Worm (Caenorhabditis elegans) whole organism, L4 larva: Measurements from ENCODE around the gene srj-11.

Source experiments
- F37D6.2 ChIP-seq: sonication (generic microtip); optimal IDR thresholded peaks from 2 replicates; lab custom pipeline; 2016; ENCODE audit warnings: mild to moderate bottlenecking, missing genetic modification characterization, missing compliant biosample characterization
- F44E2.7 ChIP-seq: fragments of 200-800 bp; sonication (Bioruptor generic); IDR thresholded peaks from 2 replicates; pipeline ENCODE4 v2.1.2; 2022; ENCODE audit warnings: missing genetic modification characterization, missing compliant biosample characterization
- T20F7.1 ChIP-seq: fragments of 200-800 bp; sonication (Bioruptor generic); optimal IDR thresholded peaks from 2 replicates; lab custom pipeline; 2018; ENCODE audit warnings: mild to moderate bottlenecking, missing genetic modification characterization, missing compliant biosample characterization
- T26A8.4 ChIP-seq: fragments of 200-800 bp; sonication (Bioruptor generic); IDR thresholded peaks from 2 replicates; pipeline ENCODE4 v1.3.6; 2022; ENCODE audit warnings: missing genetic modification characterization, missing compliant biosample characterization
- aly-2 ChIP-seq: sonication (generic microtip); optimal IDR thresholded peaks from 2 replicates; lab custom pipeline; 2018; ENCODE audit warnings: missing biosample characterization, missing genetic modification characterization
- ceh-28 ChIP-seq: fragments of 150-350 bp; optimal IDR thresholded peaks from 2 replicates; lab custom pipeline; 2014; ENCODE audit warnings: missing biosample characterization, missing genetic modification reagents, missing genetic modification characterization
- ceh-32 ChIP-seq: sonication (generic microtip); optimal IDR thresholded peaks from 2 replicates; lab custom pipeline; 2016; ENCODE audit warnings: mild to moderate bottlenecking, missing genetic modification characterization, missing compliant biosample characterization; ENCODE audit not compliant: poor library complexity
- ceh-44 ChIP-seq: fragments of 200-800 bp; sonication (Bioruptor generic); IDR thresholded peaks from 2 replicates; pipeline ENCODE4 v1.3.6; 2022; ENCODE audit warnings: missing genetic modification reagents, missing genetic modification characterization, missing compliant biosample characterization
- ceh-82 ChIP-seq: sonication (generic microtip); optimal IDR thresholded peaks from 2 replicates; lab custom pipeline; 2017; ENCODE audit warnings: missing biosample characterization, missing genetic modification characterization
- ces-1 ChIP-seq: fragments of 150-350 bp; sonication (generic microtip); optimal IDR thresholded peaks from 4 replicates; lab custom pipeline; 2014; ENCODE audit warnings: missing biosample characterization, missing genetic modification reagents, missing genetic modification characterization
- ctbp-1 ChIP-seq: fragments of 200-800 bp; sonication (Bioruptor generic); IDR thresholded peaks from 2 replicates; pipeline ENCODE4 v1.3.6; 2022; ENCODE audit warnings: missing genetic modification reagents, missing genetic modification characterization, missing compliant biosample characterization
- daf-12 ChIP-seq: fragments of 150-350 bp; optimal IDR thresholded peaks from 2 replicates; lab custom pipeline; 2014; ENCODE audit warnings: missing biosample characterization, missing genetic modification reagents, missing genetic modification characterization
- daf-16 ChIP-seq, 3 experiments: sonication (generic microtip); optimal IDR thresholded peaks; 2 replicates each; lab custom pipeline; 2016 to 2017; ENCODE audit warnings: missing genetic modification characterization in 3 of 3, missing genetic modification reagents in 3 of 3, mild to moderate bottlenecking in 2 of 3, missing compliant biosample characterization in 2 of 3, missing biosample characterization in 1 of 3, moderate library complexity in 1 of 3
- daf-19 ChIP-seq: fragments of 200-800 bp; sonication (Bioruptor generic); conservative IDR thresholded peaks from 2 replicates; pipeline ENCODE4 v1.3.6; 2022; ENCODE audit warnings: missing genetic modification characterization, missing compliant biosample characterization
- dmd-8 ChIP-seq: fragments of 200-800 bp; sonication (Bioruptor generic); IDR thresholded peaks from 2 replicates; pipeline ENCODE4 v1.3.6; 2022; ENCODE audit warnings: missing genetic modification characterization, missing compliant biosample characterization
- dmd-9 ChIP-seq: fragments of 200-800 bp; sonication (Bioruptor generic); IDR thresholded peaks from 2 replicates; pipeline ENCODE4 v1.3.6; 2022; ENCODE audit warnings: missing genetic modification reagents, missing genetic modification characterization, missing compliant biosample characterization
- duxl-1 ChIP-seq: sonication (generic microtip); optimal IDR thresholded peaks from 2 replicates; lab custom pipeline; 2016; ENCODE audit warnings: mild to moderate bottlenecking, missing genetic modification characterization, moderate library complexity, missing compliant biosample characterization; ENCODE audit not compliant: poor library complexity
- dve-1 ChIP-seq: sonication (generic microtip); optimal IDR thresholded peaks from 2 replicates; lab custom pipeline; 2017; ENCODE audit warnings: antibody characterized with exemption, mild to moderate bottlenecking, missing genetic modification characterization, missing compliant biosample characterization; ENCODE audit not compliant: insufficient read depth
- egl-43 ChIP-seq: fragments of 200-800 bp; sonication (Bioruptor generic); IDR thresholded peaks from 2 replicates; pipeline ENCODE4 v1.3.6; 2022; ENCODE audit warnings: missing genetic modification reagents, missing genetic modification characterization, missing compliant biosample characterization
- fkh-10 ChIP-seq: fragments of 150-350 bp; optimal IDR thresholded peaks from 2 replicates; lab custom pipeline; 2014; ENCODE audit warnings: missing biosample characterization, missing genetic modification reagents, missing genetic modification characterization
- fos-1 ChIP-seq: fragments of 150-350 bp; optimal IDR thresholded peaks from 2 replicates; lab custom pipeline; 2014; ENCODE audit warnings: missing biosample characterization, missing genetic modification characterization
- hif-1 ChIP-seq, 2 experiments: sonication (generic microtip); optimal IDR thresholded peaks; 2 replicates each; lab custom pipeline; 2016 to 2017; ENCODE audit warnings: missing compliant biosample characterization in 2 of 2, missing genetic modification characterization in 2 of 2, missing genetic modification reagents in 2 of 2, missing genotype in 2 of 2, mild to moderate bottlenecking in 1 of 2
- hlh-11 ChIP-seq: fragments of 200-800 bp; sonication (Bioruptor generic); optimal IDR thresholded peaks from 2 replicates; lab custom pipeline; 2018; ENCODE audit warnings: mild to moderate bottlenecking, missing genetic modification characterization, missing compliant biosample characterization
- hmg-1.1 ChIP-seq: fragments of 200-800 bp; sonication (Bioruptor generic); IDR thresholded peaks from 2 replicates; pipeline ENCODE4 v1.3.6; 2022; ENCODE audit warnings: missing genetic modification reagents, missing genetic modification characterization, missing compliant biosample characterization
- lim-7 ChIP-seq: fragments of 200-800 bp; sonication (Bioruptor generic); IDR thresholded peaks from 2 replicates; pipeline ENCODE4 v1.3.6; 2022; ENCODE audit warnings: missing genetic modification characterization, missing compliant biosample characterization
- lin-13 ChIP-seq: fragments of 150-350 bp; optimal IDR thresholded peaks from 2 replicates; lab custom pipeline; 2014; ENCODE audit warnings: missing biosample characterization, missing genetic modification reagents, missing genetic modification characterization
- lin-38 ChIP-seq: fragments of 200-800 bp; sonication (Bioruptor generic); IDR thresholded peaks from 2 replicates; pipeline ENCODE4 v1.3.6; 2022; ENCODE audit warnings: missing genetic modification reagents, missing genetic modification characterization, missing compliant biosample characterization
- lir-3 ChIP-seq: sonication (generic microtip); optimal IDR thresholded peaks from 2 replicates; lab custom pipeline; 2016; ENCODE audit warnings: mild to moderate bottlenecking, missing genetic modification characterization, missing compliant biosample characterization
- mep-1 ChIP-seq: fragments of 150-350 bp; sonication (generic microtip); optimal IDR thresholded peaks from 3 replicates; lab custom pipeline; 2014; ENCODE audit warnings: missing biosample characterization, missing genetic modification characterization
- mxl-2 ChIP-seq: fragments of 200-800 bp; sonication (Bioruptor generic); conservative IDR thresholded peaks from 2 replicates; pipeline ENCODE4 v1.3.6; 2022; ENCODE audit warnings: missing genetic modification reagents, missing genetic modification characterization, missing compliant biosample characterization
- nhr-11 ChIP-seq: fragments of 150-350 bp; optimal IDR thresholded peaks from 2 replicates; lab custom pipeline; 2014; ENCODE audit warnings: missing biosample characterization, missing genetic modification characterization
- nhr-111 ChIP-seq: fragments of 200-800 bp; sonication (Bioruptor generic); optimal IDR thresholded peaks from 2 replicates; lab custom pipeline; 2018; ENCODE audit warnings: mild to moderate bottlenecking, missing genetic modification characterization, missing compliant biosample characterization
- nhr-28 ChIP-seq: fragments of 150-350 bp; optimal IDR thresholded peaks from 2 replicates; lab custom pipeline; 2014; ENCODE audit warnings: missing biosample characterization, missing genetic modification characterization
- nhr-41 ChIP-seq: fragments of 200-800 bp; sonication (Bioruptor generic); IDR thresholded peaks from 2 replicates; pipeline ENCODE4 v1.3.6; 2022; ENCODE audit warnings: missing genetic modification reagents, missing genetic modification characterization, missing compliant biosample characterization
- nhr-42 ChIP-seq: fragments of 200-800 bp; sonication (Bioruptor generic); IDR thresholded peaks from 2 replicates; pipeline ENCODE4 v1.3.6; 2022; ENCODE audit warnings: missing genetic modification characterization, missing compliant biosample characterization
- nhr-48 ChIP-seq: sonication (generic microtip); optimal IDR thresholded peaks from 2 replicates; lab custom pipeline; 2016; ENCODE audit warnings: mild to moderate bottlenecking, missing genetic modification characterization, missing compliant biosample characterization
- pqm-1 ChIP-seq: sonication (generic microtip); optimal IDR thresholded peaks from 2 replicates; lab custom pipeline; 2017; ENCODE audit warnings: missing biosample characterization, missing genetic modification characterization
- saeg-2 ChIP-seq: fragments of 200-800 bp; sonication (Bioruptor generic); IDR thresholded peaks from 2 replicates; pipeline ENCODE4 v1.3.6; 2022; ENCODE audit warnings: missing genetic modification reagents, missing genetic modification characterization, missing compliant biosample characterization
- set-16 ChIP-seq: fragments of 200-800 bp; sonication (Bioruptor generic); IDR thresholded peaks from 2 replicates; pipeline ENCODE4 v1.3.6; 2022; ENCODE audit warnings: missing genetic modification reagents, missing genetic modification characterization, missing compliant biosample characterization
- snpc-1.2 ChIP-seq: fragments of 200-800 bp; sonication (Bioruptor generic); IDR thresholded peaks from 2 replicates; pipeline ENCODE4 v1.3.6; 2022; ENCODE audit warnings: missing genetic modification reagents, missing genetic modification characterization, missing compliant biosample characterization
- spr-3 ChIP-seq: fragments of 200-800 bp; sonication (Bioruptor generic); optimal IDR thresholded peaks from 2 replicates; lab custom pipeline; 2018; ENCODE audit warnings: mild to moderate bottlenecking, missing genetic modification characterization, missing compliant biosample characterization
- tra-1 ChIP-seq: fragments of 200-800 bp; sonication (Bioruptor generic); IDR thresholded peaks from 2 replicates; pipeline ENCODE4 v1.3.6; 2022; ENCODE audit warnings: missing genetic modification reagents, missing genetic modification characterization, missing compliant biosample characterization
- unc-130 ChIP-seq: sonication (generic microtip); optimal IDR thresholded peaks from 2 replicates; lab custom pipeline; 2016; ENCODE audit warnings: missing genetic modification reagents, missing genetic modification characterization, missing compliant biosample characterization
- unc-39 ChIP-seq: sonication (generic microtip); optimal IDR thresholded peaks from 2 replicates; lab custom pipeline; 2017; ENCODE audit warnings: missing biosample characterization, missing genetic modification characterization
- unc-62 ChIP-seq, 3 experiments: fragments of 150-350 bp in 1 of 3; sonication (generic microtip); optimal IDR thresholded peaks in 2 of 3; peaks in 1 of 3; 1 replicate in 1 of 3; 2 replicates in 2 of 3; lab custom pipeline; 2014 to 2017; ENCODE audit warnings: missing biosample characterization in 3 of 3, missing genetic modification characterization in 3 of 3, missing genetic modification reagents in 3 of 3, missing genotype in 1 of 3
- zfp-2 ChIP-seq: sonication (generic microtip); optimal IDR thresholded peaks from 2 replicates; lab custom pipeline; 2016; ENCODE audit warnings: mild to moderate bottlenecking, missing genetic modification characterization, missing compliant biosample characterization
- zfp-3 ChIP-seq: fragments of 200-800 bp; sonication (Bioruptor generic); conservative IDR thresholded peaks from 2 replicates; pipeline ENCODE4 v1.3.6; 2022; ENCODE audit warnings: missing genetic modification reagents, missing genetic modification characterization, missing compliant biosample characterization
- zip-2 ChIP-seq: fragments of 150-350 bp; optimal IDR thresholded peaks from 2 replicates; lab custom pipeline; 2014; ENCODE audit warnings: missing biosample characterization, missing genetic modification characterization

The srj-11 gene

ce11 chrV:3194952-3195450, 46.2 kb upstream of the srj-11 start, which contains the start of gene Y73C8B.2 (continued):
- TF ChIP-seq spr-3 (no peak), nhr-41 (no peak), nhr-28 (tag; lab: Kevin White, UChicago) (peak; percentile 38), mep-1 (tag; lab: Kevin White, UChicago) (peak; percentile 59), daf-19 (GFP tag; lab: Robert Waterston, UW) (no peak), lin-13 (GFP tag; lab: Kevin White, UChicago) (no peak), pqm-1 (tag; lab: Kevin White, UChicago) (peak; percentile 14), set-16 (GFP tag; lab: Robert Waterston, UW) (no peak), T20F7.1 (GFP tag; lab: Kevin White, UChicago) (no peak), daf-16 (GFP tag; optimal IDR thresholded peaks at IDR 0.05; lab: Kevin White, UChicago) (no peak), daf-16 (tag; optimal IDR thresholded peaks at IDR 0.05; lab: Kevin White, UChicago) (peak; percentile 13), nhr-11 (tag; lab: Kevin White, UChicago) (no peak), egl-43 (GFP tag; lab: Robert Waterston, UW) (no peak), ceh-44 (GFP tag; lab: Robert Waterston, UW) (no peak), lim-7 (no peak), fkh-10 (GFP tag; lab: Kevin White, UChicago) (no peak), hif-1 (tag; optimal IDR thresholded peaks at IDR 0.05; lab: Kevin White, UChicago) (no peak), zfp-3 (GFP tag; lab: Robert Waterston, UW) (no peak), F37D6.2 (tag; lab: Kevin White, UChicago) (no peak), nhr-42 (GFP tag; lab: Robert Waterston, UW) (no peak), F44E2.7 (no peak), zip-2 (tag; lab: Kevin White, UChicago) (no peak), unc-39 (tag; lab: Kevin White, UChicago) (no peak), ctbp-1 (no peak), ceh-32 (tag; lab: Kevin White, UChicago) (no peak), hmg-1.1 (GFP tag; lab: Robert Waterston, UW) (peak; percentile 36; the same call in 1 of the 2 replicates), lir-3 (no peak), fos-1 (tag; lab: Kevin White, UChicago) (no peak), nhr-48 (tag; lab: Kevin White, UChicago) (no peak), snpc-1.2 (GFP tag; lab: Robert Waterston, UW) (no peak), dve-1 (tag; lab: Kevin White, UChicago) (peak; percentile 35), unc-130 (GFP tag; lab: Kevin White, UChicago) (no peak), ceh-28 (tag; lab: Kevin White, UChicago) (no peak)

ce11 chrV:3195814-3196213, 45.4 kb upstream of the srj-11 start:
- TF ChIP-seq tra-1 (GFP tag; lab: Robert Waterston, UW) (no peak), saeg-2 (no peak), zfp-2 (tag; lab: Kevin White, UChicago) (no peak), aly-2 (no peak), dve-1 (tag; lab: Kevin White, UChicago) (no peak), nhr-111 (GFP tag; lab: Kevin White, UChicago) (no peak), duxl-1 (no peak)

DNA sequence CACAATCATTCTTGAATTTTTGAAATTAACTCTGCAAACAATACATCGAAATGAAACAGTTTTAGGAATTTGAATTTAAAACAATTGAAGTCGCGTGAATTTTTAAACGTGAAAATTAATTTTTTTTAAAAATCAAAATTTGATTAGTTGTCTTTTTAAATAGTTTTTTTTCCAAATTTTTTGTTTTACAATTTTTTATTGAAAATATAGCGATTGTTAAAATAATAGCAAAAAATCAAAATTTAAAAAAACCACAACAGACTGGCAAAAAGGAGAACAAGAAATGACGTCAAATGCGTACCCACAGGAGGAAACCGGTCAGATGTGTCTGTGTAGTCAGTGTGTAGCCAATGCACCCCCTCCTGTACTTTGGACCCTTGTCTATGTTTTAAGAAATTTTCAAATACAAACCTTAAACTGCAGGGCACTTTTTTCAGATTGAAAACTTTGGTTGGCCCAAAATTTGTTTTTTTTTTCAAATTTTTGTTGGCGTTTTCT, 44.3 kb upstream of the srj-11 start, which contains the start of the genes Y73C8B.1 and Y73C8B.5:
Gene Y73C8B.1 (minus strand): TSS at position 51 of the 498 bp plus-strand sequence.
Gene Y73C8B.5 (plus strand): TSS at position 437 of the 498 bp plus-strand sequence.
- no peak for TF ChIP-seq unc-62 (GFP tag; optimal IDR thresholded peaks at IDR 0.05 in 1 of 2; lab: Kevin White, UChicago)
- TF ChIP-seq unc-62 (tag; optimal IDR thresholded peaks at IDR 0.05; lab: Kevin White, UChicago): no peak
- TF ChIP-seq dmd-8 (GFP tag; lab: Robert Waterston, UW): no peak
- TF ChIP-seq ces-1 (GFP tag; lab: Kevin White, UChicago): no peak
- no peak for TF ChIP-seq ceh-82 (tag; lab: Kevin White, UChicago)
- peak; percentile 20 for TF ChIP-seq mep-1 (tag; lab: Kevin White, UChicago)
- TF ChIP-seq fkh-10 (GFP tag; lab: Kevin White, UChicago): no peak
- TF ChIP-seq hlh-11 (tag; lab: Kevin White, UChicago): peak; percentile 11
- TF ChIP-seq dmd-9 (GFP tag; lab: Robert Waterston, UW): no peak
- TF ChIP-seq mxl-2: no peak
- no peak for TF ChIP-seq hmg-1.1 (GFP tag; lab: Robert Waterston, UW)
- no peak for TF ChIP-seq daf-12 (tag; lab: Kevin White, UChicago)
- no peak for TF ChIP-seq T26A8.4
- no peak for TF ChIP-seq ceh-28 (tag; lab: Kevin White, UChicago)
- TF ChIP-seq dve-1 (tag; lab: Kevin White, UChicago): peak; percentile 35
- TF ChIP-seq lin-38 (GFP tag; lab: Robert Waterston, UW): peak; percentile 31; the same call in 1 of the 2 replicates
